Fruit fly (Drosophila melanogaster): ENCODE measurements around the gene Ubx.

Gene Ubx

DNA sequence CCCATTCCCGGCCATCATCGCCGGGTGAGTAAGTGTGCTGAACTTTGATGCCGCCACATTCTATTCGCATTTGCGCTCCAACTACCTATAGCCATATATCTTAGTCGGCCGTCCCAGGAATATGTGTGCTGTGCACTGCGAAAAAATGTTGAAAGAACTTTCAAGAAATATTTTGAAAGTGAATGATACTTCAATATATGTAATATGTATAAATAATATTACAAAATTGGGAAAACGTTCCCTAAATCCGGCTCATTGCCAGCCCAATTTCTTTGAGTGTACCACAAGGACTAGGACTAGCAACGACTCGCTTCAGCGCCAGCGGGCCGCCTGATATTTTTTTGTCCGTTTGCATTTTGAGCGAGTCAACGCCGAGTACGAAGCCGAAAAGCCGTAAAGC is 61.0 kb downstream of the Ubx start (continued):
- no peak for TF ChIP-seq CG8478 (optimal IDR thresholded peaks at IDR 0.05)
- TF ChIP-seq CG34376 (GFP tag; optimal IDR thresholded peaks at IDR 0.05): no peak
- peak; percentile 14 for TF ChIP-seq az2 (GFP tag; optimal IDR thresholded peaks at IDR 0.05)
- no peak for TF ChIP-seq dimm (GFP tag; IDR thresholded peaks at IDR 0.05)
- 0 out of 3 replicates have a peak, but pooled peaks have one; percentile 50 for TF ChIP-seq CG11695 (GFP tag; IDR thresholded peaks at IDR 0.05)
- TF ChIP-seq CG15601 (tag; optimal IDR thresholded peaks at IDR 0.05): no peak
- TF ChIP-seq CG11093 (GFP tag; IDR thresholded peaks at IDR 0.05): no peak
- TF ChIP-seq CG15696 (tag; optimal IDR thresholded peaks at IDR 0.05): no peak
- no peak for TF ChIP-seq Hmr (GFP tag; optimal IDR thresholded peaks at IDR 0.05)
- no peak for TF ChIP-seq ato (GFP tag; IDR thresholded peaks at IDR 0.05; ENCODE audit: partially characterized antibody)
- TF ChIP-seq pho (GFP tag; optimal IDR thresholded peaks at IDR 0.05): no peak
- TF ChIP-seq CG31441 (GFP tag; IDR thresholded peaks at IDR 0.05): 0 out of 2 replicates have a peak, but pooled peaks have one; percentile 29
- 0 out of 2 replicates have a peak, but pooled peaks have one; percentile 23 for TF ChIP-seq Ptx1 (GFP tag; IDR thresholded peaks at IDR 0.05)
- no peak for TF ChIP-seq CG13287 (GFP tag; IDR thresholded peaks at IDR 0.05; ENCODE audit: partially characterized antibody)
- no peak for TF ChIP-seq HLH4C (GFP tag; IDR thresholded peaks at IDR 0.05; ENCODE audit: partially characterized antibody)
- TF ChIP-seq vfl (GFP tag; optimal IDR thresholded peaks at IDR 0.05): no peak
- peak; percentile 35; the same call in 1 of the 2 replicates for TF ChIP-seq stc (GFP tag; IDR thresholded peaks at IDR 0.05)
- no peak for TF ChIP-seq CG11696 (GFP tag; IDR thresholded peaks at IDR 0.05)
- TF ChIP-seq CG3995 (GFP tag; optimal IDR thresholded peaks at IDR 0.05): no peak
- TF ChIP-seq sqz (GFP tag; optimal IDR thresholded peaks at IDR 0.05): no peak
- no peak for TF ChIP-seq CG2116 (GFP tag; optimal IDR thresholded peaks at IDR 0.05)
- TF ChIP-seq toy (GFP tag; IDR thresholded peaks at IDR 0.05): no peak
- TF ChIP-seq Vsx1 (GFP tag; optimal IDR thresholded peaks at IDR 0.05): no peak
- peak; percentile 7 for TF ChIP-seq Chrac-16 (GFP tag; optimal IDR thresholded peaks at IDR 0.05)
- no peak for TF ChIP-seq CG4730 (GFP tag; IDR thresholded peaks at IDR 0.05)
- no peak for TF ChIP-seq CG18599 (GFP tag; optimal IDR thresholded peaks at IDR 0.05)
- TF ChIP-seq ci (GFP tag; IDR thresholded peaks at IDR 0.05): peak; percentile 20; the same call in 1 of the 3 replicates
- TF ChIP-seq CG13296 (GFP tag; optimal IDR thresholded peaks at IDR 0.05): no peak
- no peak for TF ChIP-seq btn (GFP tag; optimal IDR thresholded peaks at IDR 0.05)
- TF ChIP-seq sisA (GFP tag; IDR thresholded peaks at IDR 0.05): peak; percentile 10; the same call in 1 of the 2 replicates
- TF ChIP-seq mld (GFP tag; IDR thresholded peaks at IDR 0.05; ENCODE audit: partially characterized antibody): no peak
- no peak for TF ChIP-seq ab (GFP tag; optimal IDR thresholded peaks at IDR 0.05)
- TF ChIP-seq Deaf1 (tag; optimal IDR thresholded peaks at IDR 0.05): no peak
- TF ChIP-seq CG8359 (GFP tag; optimal IDR thresholded peaks at IDR 0.05; ENCODE audit: borderline replicate concordance): no peak
- no peak for TF ChIP-seq Nf-YC (tag; optimal IDR thresholded peaks at IDR 0.05)
- no peak for TF ChIP-seq CG12659 (GFP tag; optimal IDR thresholded peaks at IDR 0.05)
- TF ChIP-seq Bgb (GFP tag; IDR thresholded peaks at IDR 0.05; ENCODE audit: partially characterized antibody): no peak
- TF ChIP-seq Med (GFP tag): no peak
- no peak for TF ChIP-seq CG43689 (GFP tag; IDR thresholded peaks at IDR 0.05)
- TF ChIP-seq psq (GFP tag; optimal IDR thresholded peaks at IDR 0.05): no peak
- TF ChIP-seq CG3281 (GFP tag; optimal IDR thresholded peaks at IDR 0.05): no peak
- no peak for TF ChIP-seq Oaz (GFP tag; IDR thresholded peaks at IDR 0.05)
- no peak for TF ChIP-seq scrt (GFP tag; optimal IDR thresholded peaks at IDR 0.05)
- no peak for TF ChIP-seq hkb (optimal IDR thresholded peaks at IDR 0.05)
- TF ChIP-seq hkb (GFP tag; IDR thresholded peaks at IDR 0.05): no peak
- no peak for TF ChIP-seq CG9437 (GFP tag; optimal IDR thresholded peaks at IDR 0.05)
- no peak for TF ChIP-seq CG7357 (GFP tag; IDR thresholded peaks at IDR 0.05)
- peak; percentile 40 for TF ChIP-seq CG2712 (tag; optimal IDR thresholded peaks at IDR 0.05)
- 0 out of 2 replicates have a peak, but pooled peaks have one; percentile 15 for TF ChIP-seq HLH3B (GFP tag; IDR thresholded peaks at IDR 0.05)
- no peak for TF ChIP-seq CG1024 (GFP tag; IDR thresholded peaks at IDR 0.05)
- TF ChIP-seq CG9797 (GFP tag; optimal IDR thresholded peaks at IDR 0.05): no peak
- TF ChIP-seq CG31388 (GFP tag; optimal IDR thresholded peaks at IDR 0.05): no peak

Measured in whole organism, embryonic.